Worm (Caenorhabditis elegans): ENCODE results near the gene C07A12.7.

C07A12.7 gene

DNA sequence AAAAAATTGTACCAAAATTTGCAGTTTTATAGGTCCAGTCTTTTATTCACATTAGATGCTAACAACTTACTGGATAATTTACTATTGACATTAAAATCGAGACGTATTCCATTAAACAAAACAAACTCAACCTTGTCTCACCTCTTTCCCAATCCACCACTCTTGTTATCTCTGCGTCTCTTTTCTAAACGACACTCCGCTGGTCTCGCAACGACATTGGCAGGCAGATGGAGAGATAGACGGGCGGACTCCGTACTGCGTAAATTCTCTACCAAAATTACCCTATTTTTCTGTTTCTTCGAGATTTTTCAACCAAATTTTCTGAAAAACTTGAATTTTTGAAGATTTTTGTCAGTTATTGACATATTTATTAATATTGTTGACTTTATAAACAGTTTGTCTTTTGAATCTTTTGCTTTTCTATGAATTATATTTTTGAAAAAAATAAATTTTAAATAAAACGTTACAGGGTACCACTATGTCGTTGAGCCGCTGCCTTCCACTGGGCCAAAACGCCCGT lies 52.6 kb downstream of the C07A12.7 start, which contains the start of gene asb-2:
TSS of gene asb-2 (plus strand) at position 470 of the 520 bp plus-strand sequence.
- TF ChIP-seq unc-120 (tag; optimal IDR thresholded peaks at IDR 0.05; ENCODE audit: poor library complexity, severe bottlenecking) (peak; percentile 44), ceh-39 (tag; optimal IDR thresholded peaks at IDR 0.05) (peak; percentile 39), hlh-1 (tag; optimal IDR thresholded peaks at IDR 0.05) (peak; percentile 61), unc-62 (GFP tag; optimal IDR thresholded peaks at IDR 0.05) (peak; percentile 65), zip-8 (tag; optimal IDR thresholded peaks at IDR 0.05) (no peak), ztf-11 (tag; optimal IDR thresholded peaks at IDR 0.05) (no peak), pha-4 (tag; optimal IDR thresholded peaks at IDR 0.05) (peak; percentile 88), nhr-12 (tag; optimal IDR thresholded peaks at IDR 0.05) (no peak), flh-1 (GFP tag; optimal IDR thresholded peaks at IDR 0.05) (no peak), nhr-28 (tag; optimal IDR thresholded peaks at IDR 0.05) (no peak), nhr-2 (tag; optimal IDR thresholded peaks at IDR 0.05) (no peak), ces-1 (GFP tag; optimal IDR thresholded peaks at IDR 0.05) (peak; percentile 34), mep-1 (tag; optimal IDR thresholded peaks at IDR 0.05) (peak; percentile 95), ham-2 (GFP tag; optimal IDR thresholded peaks at IDR 0.05) (no peak), lin-13 (tag; optimal IDR thresholded peaks at IDR 0.05) (peak; percentile 89), lsy-2 (tag; optimal IDR thresholded peaks at IDR 0.05) (peak; percentile 78), nhr-237 (tag; optimal IDR thresholded peaks at IDR 0.05) (peak; percentile 77)

All from whole organism, mixed stage, embryonic.